Fruit fly (Drosophila melanogaster) whole organism, wandering third instar larva: ENCODE data around the gene xit.
A peak's percentile ranks its signal among the peaks of the same experiment; 100 is the strongest.

Experiments
- Abd-B ChIP-seq: fragments of >200 bp; optimal IDR thresholded peaks from 2 replicates; lab custom pipeline; 2017; ENCODE audit warnings: missing biosample characterization, missing genetic modification characterization
- CG32264 ChIP-seq: fragments of 200-800 bp; sonication (Bioruptor generic); optimal IDR thresholded peaks from 2 replicates; lab custom pipeline; 2016; ENCODE audit warnings: missing biosample characterization, missing genetic modification characterization
- CG9705 ChIP-seq: fragments of 200-800 bp; sonication (Bioruptor generic); optimal IDR thresholded peaks from 2 replicates; lab custom pipeline; 2018; ENCODE audit warnings: missing biosample characterization, mild to moderate bottlenecking, missing genetic modification characterization
- CrebA ChIP-seq: fragments of 200-800 bp; sonication (Bioruptor generic); optimal IDR thresholded peaks from 2 replicates; lab custom pipeline; 2016; ENCODE audit warnings: missing biosample characterization, mild to moderate bottlenecking, missing genetic modification characterization, borderline replicate concordance
- Dfd ChIP-seq: fragments of >200 bp; optimal IDR thresholded peaks from 2 replicates; lab custom pipeline; 2017; ENCODE audit warnings: missing biosample characterization, missing genetic modification characterization
- Dif ChIP-seq: fragments of 200-275, 200-300 bp; sonication (Bioruptor generic); optimal IDR thresholded peaks from 2 replicates; lab custom pipeline; 2018; ENCODE audit warnings: missing biosample characterization, missing genetic modification characterization; ENCODE audit not compliant: partially characterized antibody
- GATAd ChIP-seq: sonication (Bioruptor generic); optimal IDR thresholded peaks from 2 replicates; lab custom pipeline; 2016; ENCODE audit warnings: missing biosample characterization, missing genetic modification characterization
- HLH106 ChIP-seq: fragments of 200-800 bp; optimal IDR thresholded peaks from 3 replicates; lab custom pipeline; 2019; ENCODE audit warnings: missing biosample characterization, mild to moderate bottlenecking, missing genetic modification characterization, moderate library complexity
- Hnf4 ChIP-seq: fragments of 200-800 bp; sonication (Bioruptor generic); optimal IDR thresholded peaks from 2 replicates; lab custom pipeline; 2016; ENCODE audit warnings: missing biosample characterization, mild to moderate bottlenecking, missing genetic modification characterization
- Hr78 ChIP-seq: fragments of >200 bp; optimal IDR thresholded peaks from 2 replicates; lab custom pipeline; 2017; ENCODE audit warnings: missing biosample characterization, missing genetic modification characterization
- Hr83 ChIP-seq: fragments of 200-300 bp; sonication (Bioruptor generic); optimal IDR thresholded peaks from 2 replicates; lab custom pipeline; 2016; ENCODE audit warnings: missing biosample characterization, mild to moderate bottlenecking, missing genetic modification characterization, moderate library complexity; ENCODE audit not compliant: poor library complexity, severe bottlenecking
- Jra ChIP-seq: sonication (Bioruptor generic); optimal IDR thresholded peaks from 2 replicates; lab custom pipeline; 2016; ENCODE audit warnings: missing biosample characterization, missing genetic modification characterization
- Mio ChIP-seq: sonication (Bioruptor generic); optimal IDR thresholded peaks from 2 replicates; lab custom pipeline; 2016; ENCODE audit warnings: missing biosample characterization, missing genetic modification characterization
- Myc ChIP-seq: fragments of >200 bp; optimal IDR thresholded peaks from 2 replicates; lab custom pipeline; 2017
- N ChIP-seq: fragments of >200 bp; optimal IDR thresholded peaks from 2 replicates; lab custom pipeline; 2018; ENCODE audit warnings: missing biosample characterization, missing external identifiers, missing genetic modification characterization
- OdsH ChIP-seq: fragments of 200-800 bp; sonication (Bioruptor generic); optimal IDR thresholded peaks from 2 replicates; lab custom pipeline; 2016; ENCODE audit warnings: missing biosample characterization, mild to moderate bottlenecking, missing genetic modification characterization
- Rel ChIP-seq, 2 experiments: fragments of 200-800 bp; sonication (Bioruptor generic) in 1 of 2; optimal IDR thresholded peaks; 2 replicates in 1 of 2; 3 replicates in 1 of 2; lab custom pipeline; 2016 to 2019; ENCODE audit warnings: mild to moderate bottlenecking in 2 of 2, missing biosample characterization in 2 of 2, missing genetic modification characterization in 2 of 2, moderate library complexity in 1 of 2
- Sp1 ChIP-seq: fragments of 200-800 bp; sonication (Bioruptor generic); optimal IDR thresholded peaks from 3 replicates; lab custom pipeline; 2019; ENCODE audit warnings: missing biosample characterization, mild to moderate bottlenecking, missing genetic modification characterization, moderate library complexity
- Vsx2 ChIP-seq: fragments of 200-300, 225-300 bp; sonication (Bioruptor generic); optimal IDR thresholded peaks from 2 replicates; lab custom pipeline; 2018; ENCODE audit warnings: missing biosample characterization, missing genetic modification characterization; ENCODE audit not compliant: partially characterized antibody
- br ChIP-seq: fragments of 200-800 bp; sonication (Bioruptor generic); optimal IDR thresholded peaks from 2 replicates; lab custom pipeline; 2016; ENCODE audit warnings: missing biosample characterization, missing genetic modification characterization
- brk ChIP-seq: fragments of 200-800 bp; sonication (Bioruptor generic); optimal IDR thresholded peaks from 2 replicates; lab custom pipeline; 2016; ENCODE audit warnings: missing biosample characterization, mild to moderate bottlenecking, missing genetic modification characterization
- dl ChIP-seq, 2 experiments: fragments of 175-275, 200-275 bp in 1 of 2; fragments of 200-275 bp in 1 of 2; sonication (Bioruptor generic); optimal IDR thresholded peaks; lab custom pipeline; 2018; ENCODE audit warnings: mild to moderate bottlenecking in 2 of 2, missing biosample characterization in 2 of 2, missing genetic modification characterization in 2 of 2, moderate library complexity in 2 of 2; ENCODE audit not compliant: partially characterized antibody in 2 of 2, insufficient read depth in 1 of 2
- dmrt93B ChIP-seq: fragments of 200-800 bp; sonication (Bioruptor generic); optimal IDR thresholded peaks from 2 replicates; lab custom pipeline; 2018; ENCODE audit warnings: missing biosample characterization, mild to moderate bottlenecking, missing genetic modification characterization
- dsf ChIP-seq: sonication (Bioruptor generic); optimal IDR thresholded peaks from 2 replicates; lab custom pipeline; 2016; ENCODE audit warnings: missing biosample characterization, missing genetic modification characterization, borderline replicate concordance
- ey ChIP-seq: fragments of 200-800 bp; sonication (Bioruptor generic); optimal IDR thresholded peaks from 2 replicates; lab custom pipeline; 2016; ENCODE audit warnings: missing biosample characterization, missing genetic modification characterization
- foxo ChIP-seq, 2 experiments: fragments of 200-800 bp; sonication (Bioruptor generic); optimal IDR thresholded peaks; 2 replicates in 1 of 2; 3 replicates in 1 of 2; lab custom pipeline; 2016 to 2017; ENCODE audit warnings: missing biosample characterization in 2 of 2, missing genetic modification characterization in 2 of 2
- fru ChIP-seq: fragments of 200-800 bp; sonication (Bioruptor generic); optimal IDR thresholded peaks from 3 replicates; lab custom pipeline; 2016; ENCODE audit warnings: missing biosample characterization, mild to moderate bottlenecking, missing genetic modification characterization
- h ChIP-seq: fragments of 200-800 bp; sonication (Bioruptor generic); optimal IDR thresholded peaks from 3 replicates; lab custom pipeline; 2016; ENCODE audit warnings: missing biosample characterization, mild to moderate bottlenecking, missing genetic modification characterization
- jim ChIP-seq: fragments of 175-275, 200-325 bp; sonication (Bioruptor generic); optimal IDR thresholded peaks from 2 replicates; lab custom pipeline; 2016; ENCODE audit warnings: missing biosample characterization, mild to moderate bottlenecking, missing genetic modification characterization
- lola ChIP-seq: fragments of >200 bp; optimal IDR thresholded peaks from 2 replicates; lab custom pipeline; 2017; ENCODE audit warnings: missing biosample characterization, missing genetic modification characterization
- pan ChIP-seq: fragments of >200 bp; optimal IDR thresholded peaks from 2 replicates; lab custom pipeline; 2017
- psq ChIP-seq: fragments of 200-800 bp; sonication (Bioruptor generic); optimal IDR thresholded peaks from 3 replicates; lab custom pipeline; 2017; ENCODE audit warnings: missing biosample characterization, mild to moderate bottlenecking, missing genetic modification characterization, moderate library complexity
- rgr ChIP-seq: fragments of 200-800 bp; sonication (Bioruptor generic); optimal IDR thresholded peaks from 3 replicates; lab custom pipeline; 2016; ENCODE audit warnings: missing biosample characterization, mild to moderate bottlenecking, missing genetic modification characterization
- sage ChIP-seq: fragments of 200-800 bp; sonication (Bioruptor generic); optimal IDR thresholded peaks from 2 replicates; lab custom pipeline; 2016; ENCODE audit warnings: missing biosample characterization, mild to moderate bottlenecking, missing genetic modification characterization
- sv ChIP-seq: fragments of 200-800 bp; sonication (Bioruptor generic); optimal IDR thresholded peaks from 3 replicates; lab custom pipeline; 2016; ENCODE audit warnings: missing biosample characterization, missing genetic modification characterization
- tai ChIP-seq: sonication (Bioruptor generic); optimal IDR thresholded peaks from 2 replicates; lab custom pipeline; 2016; ENCODE audit warnings: missing biosample characterization, missing genetic modification characterization
- usp ChIP-seq: fragments of >200 bp; optimal IDR thresholded peaks from 2 replicates; lab custom pipeline; 2017; ENCODE audit warnings: missing biosample characterization, missing genetic modification characterization
- woc ChIP-seq: sonication (Bioruptor generic); optimal IDR thresholded peaks from 2 replicates; lab custom pipeline; 2016; ENCODE audit warnings: missing biosample characterization, mild to moderate bottlenecking, missing genetic modification characterization

xit gene

DNA sequence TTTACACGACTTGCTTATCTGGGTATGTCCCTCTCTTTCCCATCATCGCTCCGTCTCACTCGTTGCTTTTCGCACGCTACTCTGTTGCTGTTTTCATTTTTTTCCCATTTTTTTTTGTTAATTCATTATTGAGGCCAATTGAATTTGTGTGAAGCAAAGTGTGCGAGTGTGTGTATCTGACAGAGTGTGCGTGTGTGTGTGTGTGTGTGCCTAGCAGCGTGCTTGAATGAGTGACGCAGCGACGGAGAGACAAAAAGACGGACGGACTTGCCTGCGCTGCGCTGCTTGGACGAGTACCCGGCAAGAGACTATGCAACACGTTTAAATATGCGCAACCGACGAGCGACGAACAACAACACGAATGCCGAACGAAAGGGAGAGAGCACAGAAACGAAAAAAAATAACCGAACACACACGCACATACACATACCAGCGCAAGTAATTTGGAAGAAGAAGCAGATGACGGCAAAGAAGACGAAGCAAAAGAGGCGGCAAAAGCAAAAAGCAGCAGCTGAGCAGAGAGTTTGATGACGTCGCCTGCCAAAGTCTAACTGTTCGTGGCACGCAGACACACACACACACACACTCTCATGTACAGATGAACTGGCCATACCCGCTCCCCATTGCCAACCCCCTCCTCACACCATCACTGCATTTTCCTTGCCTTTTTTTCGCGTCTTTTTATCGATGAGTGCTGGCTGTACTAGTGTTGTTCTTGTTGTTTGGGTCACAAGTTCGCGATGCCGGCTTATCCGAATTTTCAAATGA is 41.9 kb downstream of the xit start:
- no peak for TF ChIP-seq GATAd (GFP tag; lab: Kevin White, UChicago)
- no peak for TF ChIP-seq lola (GFP tag; lab: Kevin White, UChicago)
- TF ChIP-seq HLH106 (tag; lab: Kevin White, UChicago): no peak
- TF ChIP-seq Myc (lab: Kevin White, UChicago): no peak
- peak; percentile 28 for TF ChIP-seq N
- TF ChIP-seq br (GFP tag; lab: Kevin White, UChicago): peak; percentile 14
- TF ChIP-seq Dfd (GFP tag; lab: Kevin White, UChicago): no peak
- TF ChIP-seq Dif: no peak
- no peak for TF ChIP-seq sv
- TF ChIP-seq fru (GFP tag; lab: Kevin White, UChicago): no peak
- no peak for TF ChIP-seq usp (GFP tag; lab: Kevin White, UChicago)
- peak; percentile 67 for TF ChIP-seq sage (GFP tag; lab: Kevin White, UChicago)
- TF ChIP-seq Hr78: no peak
- peak; percentile 8 for TF ChIP-seq h (GFP tag; lab: Kevin White, UChicago)
- peak; percentile 95 for TF ChIP-seq psq (GFP tag; lab: Kevin White, UChicago)
- TF ChIP-seq Hr83 (GFP tag; lab: Kevin White, UChicago): no peak
- TF ChIP-seq brk: no peak
- peak; percentile 30 for TF ChIP-seq Jra (GFP tag; lab: Kevin White, UChicago)
- no peak for TF ChIP-seq dmrt93B (GFP tag; lab: Kevin White, UChicago)
- TF ChIP-seq rgr (GFP tag; lab: Kevin White, UChicago): peak; percentile 21
- TF ChIP-seq Hnf4 (GFP tag; lab: Kevin White, UChicago): no peak
- TF ChIP-seq Rel (GFP tag; optimal IDR thresholded peaks at IDR 0.05; lab: Kevin White, UChicago): no peak
- peak; percentile 50 for TF ChIP-seq Rel (tag; optimal IDR thresholded peaks at IDR 0.05; lab: Kevin White, UChicago)
- TF ChIP-seq CrebA (GFP tag; lab: Kevin White, UChicago): no peak
- peak; percentile 69 for TF ChIP-seq Vsx2 (GFP tag; lab: Kevin White, UChicago)
- TF ChIP-seq woc (GFP tag; lab: Kevin White, UChicago): no peak
- TF ChIP-seq CG9705 (GFP tag; lab: Kevin White, UChicago): no peak
- TF ChIP-seq Mio (GFP tag; lab: Kevin White, UChicago): no peak
- no peak for TF ChIP-seq CG32264 (GFP tag; lab: Kevin White, UChicago)
- no peak for TF ChIP-seq Abd-B (GFP tag; lab: Kevin White, UChicago)
- TF ChIP-seq OdsH (GFP tag; lab: Kevin White, UChicago): no peak
- no peak for TF ChIP-seq dsf (GFP tag; lab: Kevin White, UChicago)
- TF ChIP-seq jim (GFP tag; lab: Kevin White, UChicago): no peak
- TF ChIP-seq dl (GFP tag; optimal IDR thresholded peaks at IDR 0.05; lab: Kevin White, UChicago; ENCODE audit: insufficient read depth in 1 of 2, partially characterized antibody in 2 of 2): no peak
- TF ChIP-seq foxo (GFP tag; optimal IDR thresholded peaks at IDR 0.05; lab: Kevin White, UChicago): no peak
- TF ChIP-seq tai: peak; percentile 15
- no peak for TF ChIP-seq ey
- no peak for TF ChIP-seq pan (lab: Kevin White, UChicago)
- no peak for TF ChIP-seq Sp1

- TF ChIP-seq Dif (no peak), dmrt93B (GFP tag; lab: Kevin White, UChicago) (peak; percentile 92), dl (GFP tag; optimal IDR thresholded peaks at IDR 0.05; lab: Kevin White, UChicago; ENCODE audit: insufficient read depth in 1 of 2, partially characterized antibody in 2 of 2) (no peak), Hr78 (no peak), Sp1 (peak; percentile 97), CG32264 (GFP tag; lab: Kevin White, UChicago) (peak; percentile 70), ey (peak; percentile 91), foxo (GFP tag; optimal IDR thresholded peaks at IDR 0.05; lab: Kevin White, UChicago) (peak in 1 of 2 experiments; percentile 94), HLH106 (tag; lab: Kevin White, UChicago) (peak; percentile 95), usp (GFP tag; lab: Kevin White, UChicago) (no peak), pan (lab: Kevin White, UChicago) (no peak), woc (GFP tag; lab: Kevin White, UChicago) (peak; percentile 77), Hnf4 (GFP tag; lab: Kevin White, UChicago) (peak; percentile 81), fru (GFP tag; lab: Kevin White, UChicago) (peak; percentile 95), rgr (GFP tag; lab: Kevin White, UChicago) (peak; percentile 89), Jra (GFP tag; lab: Kevin White, UChicago) (peak; percentile 14), Rel (GFP tag; optimal IDR thresholded peaks at IDR 0.05; lab: Kevin White, UChicago) (no peak), Rel (tag; optimal IDR thresholded peaks at IDR 0.05; lab: Kevin White, UChicago) (peak; percentile 87), jim (GFP tag; lab: Kevin White, UChicago) (no peak), tai (peak; percentile 25), OdsH (GFP tag; lab: Kevin White, UChicago) (peak; percentile 87), CG9705 (GFP tag; lab: Kevin White, UChicago) (peak; percentile 90), Dfd (GFP tag; lab: Kevin White, UChicago) (no peak), N (no peak), br (GFP tag; lab: Kevin White, UChicago) (peak; percentile 88), sage (GFP tag; lab: Kevin White, UChicago) (peak; percentile 81), CrebA (GFP tag; lab: Kevin White, UChicago) (no peak), sv (peak; percentile 82), h (GFP tag; lab: Kevin White, UChicago) (peak; percentile 93), GATAd (GFP tag; lab: Kevin White, UChicago) (no peak), brk (peak; percentile 23)
Observed at dm6 chrX:6863289-6863938, 42.6 kb downstream of the xit start, which contains the start of gene CG43736. Gene CG43736 (plus strand): TSS chrX:6863888.
